Worm (Caenorhabditis elegans) whole organism, mixed stage, embryonic: ENCODE data around the gene oac-31.

Experiments
- lin-32 ChIP-seq: fragments of 200-800 bp; sonication (Bioruptor generic); optimal IDR thresholded peaks from 2 replicates; lab custom pipeline; 2018; ENCODE audit warnings: mild to moderate bottlenecking, missing genetic modification characterization, missing compliant biosample characterization
- nhr-76 ChIP-seq: sonication (generic microtip); optimal IDR thresholded peaks from 2 replicates; lab custom pipeline; 2017; ENCODE audit warnings: missing biosample characterization, missing genetic modification characterization
- unc-62 ChIP-seq: fragments of 150-350 bp; optimal IDR thresholded peaks from 2 replicates; lab custom pipeline; 2014; ENCODE audit warnings: missing biosample characterization, missing genetic modification reagents, missing genetic modification characterization

ce11 chrV:1574599-1574998 lies 32.9 kb upstream of the oac-31 start:
- TF ChIP-seq nhr-76 (tag; lab: Kevin White, UChicago) (no peak), lin-32 (GFP tag; lab: Kevin White, UChicago) (no peak), unc-62 (GFP tag; lab: Kevin White, UChicago) (no peak)
